Fruit fly (Drosophila melanogaster) whole organism, wandering third instar larva: ENCODE data around the gene Cyp6d4.

ENCODE experiments used
- Abd-B ChIP-seq: fragments of >200 bp; optimal IDR thresholded peaks from 2 replicates; lab custom pipeline; 2017; ENCODE audit warnings: missing biosample characterization, missing genetic modification characterization
- CG32264 ChIP-seq: fragments of 200-800 bp; sonication (Bioruptor generic); optimal IDR thresholded peaks from 2 replicates; lab custom pipeline; 2016; ENCODE audit warnings: missing biosample characterization, missing genetic modification characterization
- CrebA ChIP-seq: fragments of 200-800 bp; sonication (Bioruptor generic); optimal IDR thresholded peaks from 2 replicates; lab custom pipeline; 2016; ENCODE audit warnings: missing biosample characterization, mild to moderate bottlenecking, missing genetic modification characterization, borderline replicate concordance
- Dfd ChIP-seq: fragments of >200 bp; optimal IDR thresholded peaks from 2 replicates; lab custom pipeline; 2017; ENCODE audit warnings: missing biosample characterization, missing genetic modification characterization
- Hr78 ChIP-seq: fragments of >200 bp; optimal IDR thresholded peaks from 2 replicates; lab custom pipeline; 2017; ENCODE audit warnings: missing biosample characterization, missing genetic modification characterization
- Sp1 ChIP-seq: fragments of 200-800 bp; sonication (Bioruptor generic); optimal IDR thresholded peaks from 3 replicates; lab custom pipeline; 2019; ENCODE audit warnings: missing biosample characterization, mild to moderate bottlenecking, missing genetic modification characterization, moderate library complexity
- dsf ChIP-seq: sonication (Bioruptor generic); optimal IDR thresholded peaks from 2 replicates; lab custom pipeline; 2016; ENCODE audit warnings: missing biosample characterization, missing genetic modification characterization, borderline replicate concordance
- foxo ChIP-seq, 2 experiments: fragments of 200-800 bp; sonication (Bioruptor generic); optimal IDR thresholded peaks; 2 replicates in 1 of 2; 3 replicates in 1 of 2; lab custom pipeline; 2016 to 2017; ENCODE audit warnings: missing biosample characterization in 2 of 2, missing genetic modification characterization in 2 of 2
- fru ChIP-seq: fragments of 200-800 bp; sonication (Bioruptor generic); optimal IDR thresholded peaks from 3 replicates; lab custom pipeline; 2016; ENCODE audit warnings: missing biosample characterization, mild to moderate bottlenecking, missing genetic modification characterization
- rgr ChIP-seq: fragments of 200-800 bp; sonication (Bioruptor generic); optimal IDR thresholded peaks from 3 replicates; lab custom pipeline; 2016; ENCODE audit warnings: missing biosample characterization, mild to moderate bottlenecking, missing genetic modification characterization
- usp ChIP-seq: fragments of >200 bp; optimal IDR thresholded peaks from 2 replicates; lab custom pipeline; 2017; ENCODE audit warnings: missing biosample characterization, missing genetic modification characterization

DNA sequence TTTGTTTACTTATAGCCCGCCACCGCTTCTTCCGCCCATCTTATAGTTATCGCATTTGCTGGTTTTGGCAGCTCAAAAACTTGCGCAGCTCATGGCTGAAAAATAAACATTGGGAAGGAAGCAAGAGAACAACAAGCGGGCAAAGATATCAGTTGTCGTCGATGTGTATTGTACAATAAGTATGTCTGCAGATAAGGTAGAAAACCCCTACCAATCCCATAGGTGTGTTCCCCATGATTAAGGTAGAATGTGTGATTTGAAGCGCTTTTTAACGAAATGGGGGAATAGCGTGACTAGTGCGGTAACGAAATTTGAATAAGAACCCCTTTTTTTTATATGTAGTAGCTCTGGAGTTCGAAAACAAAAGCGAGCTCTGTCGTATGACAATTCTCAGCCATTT is 29.0 kb upstream of the Cyp6d4 start:
- TF ChIP-seq rgr (GFP tag; lab: Kevin White, UChicago) = no peak
- no peak for TF ChIP-seq Hr78
- no peak for TF ChIP-seq fru (GFP tag; lab: Kevin White, UChicago)
- TF ChIP-seq dsf (GFP tag; lab: Kevin White, UChicago) = no peak
- no peak for TF ChIP-seq Abd-B (GFP tag; lab: Kevin White, UChicago)
- TF ChIP-seq CrebA = no peak
- TF ChIP-seq Dfd (GFP tag; lab: Kevin White, UChicago) = no peak
- no peak for TF ChIP-seq usp (GFP tag; lab: Kevin White, UChicago)
- TF ChIP-seq Sp1 = no peak
- TF ChIP-seq foxo (GFP tag; optimal IDR thresholded peaks at IDR 0.05; lab: Kevin White, UChicago) = no peak
- no peak for TF ChIP-seq CG32264 (GFP tag; lab: Kevin White, UChicago)
